Fruit fly (Drosophila melanogaster) ovary, adult (tissue): ENCODE results near the gene gny.

Experiments
- CG17801 ChIP-seq: fragments of 200-800 bp; optimal IDR thresholded peaks from 2 replicates; lab custom pipeline; 2019; ENCODE audit warnings: missing biosample characterization, mild to moderate bottlenecking, missing genetic modification characterization, moderate library complexity; ENCODE audit not compliant: partially characterized antibody

gny gene

DNA sequence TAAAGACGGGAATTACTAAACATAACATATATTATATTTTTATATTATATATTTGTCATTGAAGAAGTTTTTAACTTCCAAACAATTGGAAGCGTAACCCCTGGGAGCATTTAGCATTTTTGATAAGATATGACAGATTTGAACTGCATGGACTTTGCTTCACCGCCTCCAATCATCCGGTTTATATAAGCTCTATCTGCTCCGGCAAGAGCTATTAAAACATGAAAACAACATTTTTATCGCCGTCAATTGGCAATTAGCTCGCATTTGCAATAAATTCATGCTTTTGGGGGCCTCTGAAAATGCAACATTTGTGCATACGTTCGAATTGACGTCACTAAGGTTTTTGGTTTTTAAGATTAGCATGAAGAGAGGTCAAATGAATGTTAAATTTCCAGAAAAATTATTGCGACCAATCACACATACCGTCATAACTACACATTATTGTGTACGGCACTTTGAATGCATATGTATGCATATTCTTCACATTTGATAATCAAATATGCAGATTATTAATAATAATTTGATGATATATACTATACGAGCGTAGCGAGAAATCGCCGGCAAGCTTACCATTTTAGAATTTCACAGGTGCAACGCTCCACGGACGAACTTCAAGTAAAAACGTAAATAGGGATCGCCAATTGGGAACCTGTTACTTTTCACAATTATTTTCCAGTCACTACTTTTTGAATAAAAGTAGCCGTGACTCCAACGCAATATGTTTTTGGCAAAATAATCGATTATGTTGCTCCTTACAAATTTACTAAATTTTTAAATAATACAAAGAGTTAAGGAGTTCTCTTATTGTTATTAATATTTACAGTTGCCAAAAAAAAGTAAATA, 16.0 kb downstream of the gny start, which contains the start of gene Mdh1:
TSS of gene Mdh1 (minus strand) at position 691 of the 846 bp plus-strand sequence.
- TF ChIP-seq CG17801 (GFP tag; lab: Kevin White, UChicago), result no peak

DNA sequence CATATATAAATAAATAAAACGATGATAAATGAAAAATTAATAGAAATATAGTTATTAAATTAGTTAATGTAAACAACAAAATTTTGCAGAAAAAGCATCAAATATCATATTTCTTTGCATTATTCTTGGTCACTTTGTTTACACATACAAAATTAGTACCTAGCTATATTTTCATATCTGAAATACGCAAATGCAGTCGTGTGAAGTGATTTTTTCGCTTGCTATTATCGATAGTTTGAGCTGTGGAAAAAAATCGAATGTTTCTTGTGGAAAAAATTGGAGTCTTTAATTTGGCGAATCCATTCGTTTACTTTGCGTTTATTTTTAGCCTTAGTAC, 16.6 kb downstream of the gny start, which contains the start of gene Cnot4:
TSS of gene Cnot4 (plus strand) at position 229 of the 337 bp plus-strand sequence.
- TF ChIP-seq CG17801 (GFP tag; lab: Kevin White, UChicago), result peak; percentile 4

DNA sequence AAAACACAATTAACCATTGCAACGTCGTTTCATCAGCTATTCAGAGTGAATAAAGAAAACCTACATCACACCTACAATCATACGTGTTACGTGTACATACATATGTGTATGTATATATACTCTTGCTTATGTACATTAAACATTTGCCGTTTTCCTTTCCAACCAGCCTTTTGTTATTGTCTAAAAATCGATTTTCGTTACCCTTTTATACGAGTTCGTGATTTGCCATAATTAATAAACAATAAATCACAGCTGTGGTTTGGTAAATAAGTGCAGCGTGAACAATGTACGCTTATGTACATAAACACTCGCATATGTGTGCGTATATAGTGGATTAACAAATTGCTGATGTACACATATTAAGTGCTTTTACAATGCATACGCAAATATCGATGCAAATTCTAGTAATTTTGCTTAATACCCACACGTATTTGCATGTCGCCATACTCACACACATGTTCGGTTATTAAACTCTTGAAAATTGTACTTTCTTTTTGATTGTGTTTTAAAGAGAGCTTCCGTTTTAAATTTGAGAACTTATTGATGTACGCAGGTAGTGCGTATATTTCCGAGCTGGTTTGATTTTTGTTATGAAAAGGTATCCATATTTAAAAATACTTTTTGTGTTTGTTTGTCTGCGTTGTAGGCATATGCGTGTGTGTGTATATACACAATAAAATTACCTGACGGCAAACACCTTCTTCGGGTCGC, 17.1 kb downstream of the gny start:
- no peak for TF ChIP-seq CG17801 (GFP tag; lab: Kevin White, UChicago)

DNA sequence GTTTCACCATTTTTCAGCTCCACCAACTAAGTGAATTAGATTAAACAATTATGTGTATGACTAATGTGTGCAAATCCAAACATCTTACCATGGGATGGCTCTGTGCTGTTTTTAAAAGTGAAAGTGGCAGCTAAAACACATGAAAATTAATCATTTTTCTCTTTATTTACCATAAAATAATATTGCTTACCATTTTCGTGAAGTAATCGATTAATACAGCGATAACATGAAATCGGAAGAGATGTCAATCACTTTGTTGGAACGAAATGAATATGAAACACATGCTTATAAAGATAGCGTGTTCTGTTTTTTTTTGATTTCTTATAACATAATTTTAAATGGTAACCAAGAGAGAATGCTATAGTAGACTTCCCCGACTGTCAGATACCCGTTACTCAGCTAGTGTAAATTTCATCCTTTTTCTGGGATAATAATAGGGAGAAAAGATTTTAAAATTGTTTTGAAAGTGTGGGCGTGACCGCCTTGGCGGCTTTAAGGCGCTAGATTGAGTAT, 24.0 kb downstream of the gny start:
- TF ChIP-seq CG17801 (GFP tag; lab: Kevin White, UChicago), result no peak

DNA sequence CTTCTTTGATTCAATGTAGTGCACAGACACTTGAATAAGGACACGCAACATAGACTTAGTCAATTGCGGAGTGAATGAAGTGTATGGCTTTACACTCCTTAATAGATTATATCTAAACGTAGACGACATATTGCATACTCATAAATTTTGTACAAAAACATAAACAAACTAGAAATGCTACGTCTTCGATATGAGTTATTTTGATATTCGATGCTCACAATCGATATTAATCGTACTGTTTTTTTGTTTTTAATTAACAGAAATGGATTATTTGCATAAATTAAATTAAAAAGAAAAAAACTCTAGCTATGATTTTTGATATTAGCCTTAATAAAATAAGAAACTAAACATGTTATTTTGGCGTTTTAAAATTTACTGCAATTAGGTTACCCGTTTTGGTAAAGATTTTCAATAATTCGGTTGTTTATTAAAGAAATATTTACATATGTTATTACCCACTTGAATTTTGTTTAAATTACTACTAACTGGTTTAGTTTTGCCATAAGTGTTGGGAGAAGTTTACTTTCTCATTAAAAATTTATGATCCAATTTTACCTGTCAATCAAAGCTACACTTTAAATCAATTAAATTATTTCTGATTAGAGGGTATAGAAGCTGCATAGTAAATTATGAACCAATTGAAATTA, 25.2 kb downstream of the gny start, which contains the start of the genes CG17768, LSm-4 and Ir31a:
TSS of gene CG17768 (minus strand) at position 196 of the 647 bp plus-strand sequence.
TSS of gene LSm-4 (minus strand) at position 196 of the 647 bp plus-strand sequence.
TSS of gene Ir31a (plus strand) at position 558 of the 647 bp plus-strand sequence.
- TF ChIP-seq CG17801 (GFP tag; lab: Kevin White, UChicago), result no peak

DNA sequence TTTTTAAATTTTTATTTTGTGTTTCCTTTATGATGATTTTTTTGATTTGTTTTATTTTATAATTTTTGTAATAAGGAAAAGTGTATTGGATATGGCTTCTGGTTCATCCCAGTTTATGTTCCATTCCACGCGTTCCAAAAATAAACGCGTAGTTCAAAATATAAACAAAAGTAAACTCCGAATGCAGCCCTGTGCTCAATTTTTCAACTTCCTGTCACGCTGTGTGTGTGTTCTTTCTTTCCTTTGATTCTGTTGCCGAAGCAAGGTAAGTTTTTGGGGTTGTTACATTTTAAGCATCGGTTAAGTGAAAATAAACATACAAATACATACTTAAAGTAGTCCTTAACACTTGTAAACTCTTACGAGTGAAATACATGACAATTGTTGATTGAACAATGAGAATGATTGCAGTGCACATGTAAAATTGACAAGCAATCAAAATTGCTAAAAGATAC, 28.2 kb downstream of the gny start, which contains the start of the genes Ip259 and RpS27A:
TSS of gene Ip259 (plus strand) at position 231 of the 455 bp plus-strand sequence.
TSS of gene RpS27A (plus strand) at position 231 of the 455 bp plus-strand sequence.
- peak; percentile 83 for TF ChIP-seq CG17801 (GFP tag; lab: Kevin White, UChicago)

DNA sequence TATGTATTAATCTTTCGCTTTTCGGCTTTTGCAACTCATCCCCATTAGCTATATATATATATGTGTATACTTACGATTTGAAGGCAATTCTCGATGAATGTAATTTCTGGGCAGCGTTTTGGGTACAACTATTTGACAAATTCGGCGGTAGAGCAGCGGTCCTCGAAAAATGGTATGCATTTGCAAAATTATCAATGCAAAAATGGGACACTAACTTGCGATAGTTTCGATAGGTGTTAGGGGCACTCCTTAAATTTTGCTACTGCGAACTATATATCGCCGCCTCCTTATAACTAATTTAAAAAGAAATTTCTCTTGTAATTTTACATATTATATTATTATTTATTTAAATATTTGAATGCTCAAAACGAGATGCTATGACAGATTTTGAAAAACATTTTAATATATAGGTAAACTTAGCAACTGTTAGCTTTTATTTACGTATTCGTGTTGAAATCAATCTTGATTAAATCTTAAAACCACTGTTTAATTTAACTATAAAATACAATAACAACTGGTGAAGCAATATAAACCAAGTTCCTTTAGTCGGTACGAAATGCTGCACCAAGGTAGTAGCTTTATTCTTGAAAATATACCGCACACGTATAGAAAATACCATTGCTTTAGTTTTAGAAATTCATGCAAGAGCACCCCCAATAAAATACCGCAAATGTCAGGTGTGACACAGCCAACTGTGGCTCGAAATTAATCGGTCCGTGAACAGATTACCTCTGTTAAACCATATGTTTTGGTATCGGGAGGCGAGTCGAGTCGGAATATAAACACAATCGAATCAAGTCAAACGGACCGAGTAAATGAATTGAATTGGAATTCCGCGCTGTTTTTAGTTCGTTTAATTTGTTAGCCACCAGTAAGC, 33.6 kb downstream of the gny start, which contains the start of the genes CG5355 and Klp31E:
TSS of gene CG5355 (minus strand) at position 213 of the 877 bp plus-strand sequence.
TSS of gene Klp31E (plus strand) at position 767 of the 877 bp plus-strand sequence.
- TF ChIP-seq CG17801 (GFP tag; lab: Kevin White, UChicago), result no peak

DNA sequence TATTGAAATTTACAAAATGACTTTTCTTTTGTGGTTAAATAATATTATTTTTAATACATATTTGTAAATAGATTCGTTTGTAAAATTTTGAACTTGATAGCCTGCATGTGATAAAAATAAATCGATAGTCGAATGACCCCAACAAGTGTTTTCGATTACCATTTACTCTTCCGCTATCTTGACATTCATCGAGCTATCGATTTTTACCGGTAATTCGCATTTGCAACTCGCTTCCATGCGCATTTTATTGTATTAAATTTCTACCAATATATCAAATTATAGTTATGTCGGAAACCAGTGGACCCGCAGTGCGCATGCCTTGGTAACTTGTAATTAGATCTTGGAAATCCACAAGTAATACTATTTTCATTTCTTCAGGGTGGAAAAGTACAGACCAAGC, 39.1 kb downstream of the gny start, which contains the start of gene RfC3:
TSS of gene RfC3 (plus strand) at position 210 of the 400 bp plus-strand sequence.
- no peak for TF ChIP-seq CG17801 (GFP tag; lab: Kevin White, UChicago)

DNA sequence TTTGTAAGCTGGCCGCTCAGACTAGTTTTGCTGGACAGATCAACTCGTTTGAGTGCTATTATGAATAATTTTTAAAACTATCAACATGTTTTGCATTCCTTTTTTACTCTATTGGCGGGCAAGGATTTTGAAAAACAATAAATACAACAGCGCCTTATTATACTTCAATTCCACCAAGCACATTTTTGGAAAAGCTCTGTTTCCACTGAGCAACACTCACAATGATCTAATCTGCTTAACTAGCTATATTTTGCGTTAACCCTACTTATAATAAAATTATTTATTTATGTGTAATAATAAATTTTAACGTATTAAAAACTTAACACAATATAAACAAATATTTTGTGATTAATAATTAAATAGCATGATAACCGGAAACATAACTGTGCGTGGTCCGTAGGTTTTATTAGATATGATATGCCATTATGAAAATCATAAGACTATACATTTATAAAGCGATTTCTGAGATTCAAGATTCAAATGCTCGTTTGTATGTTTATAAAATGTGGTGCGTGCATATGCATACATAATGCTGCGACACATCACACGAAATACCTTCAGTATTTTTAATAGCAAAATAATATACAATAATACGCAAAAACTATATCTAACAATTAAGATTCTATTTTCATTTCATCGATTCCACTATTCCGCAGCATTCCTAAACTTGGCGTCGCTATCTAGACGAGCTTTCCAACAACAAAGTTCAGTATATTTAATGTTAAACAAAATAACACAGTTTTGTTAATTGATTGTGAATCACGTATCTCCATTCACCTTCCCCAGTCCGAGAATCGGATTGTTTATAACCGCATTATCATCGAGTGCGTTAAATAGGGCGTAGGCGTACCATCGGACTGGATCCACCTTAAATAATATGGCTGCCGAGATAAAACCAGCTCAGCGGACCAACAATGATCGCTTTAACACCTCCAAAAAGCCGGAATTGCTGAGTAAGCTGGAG, 43.0 kb downstream of the gny start, which contains the start of the genes pie and Wdfy2:
TSS of gene pie (minus strand) at position 138 of the 964 bp plus-strand sequence.
TSS of gene Wdfy2 (plus strand) at position 649 of the 964 bp plus-strand sequence.
- no peak for TF ChIP-seq CG17801 (GFP tag; lab: Kevin White, UChicago)

DNA sequence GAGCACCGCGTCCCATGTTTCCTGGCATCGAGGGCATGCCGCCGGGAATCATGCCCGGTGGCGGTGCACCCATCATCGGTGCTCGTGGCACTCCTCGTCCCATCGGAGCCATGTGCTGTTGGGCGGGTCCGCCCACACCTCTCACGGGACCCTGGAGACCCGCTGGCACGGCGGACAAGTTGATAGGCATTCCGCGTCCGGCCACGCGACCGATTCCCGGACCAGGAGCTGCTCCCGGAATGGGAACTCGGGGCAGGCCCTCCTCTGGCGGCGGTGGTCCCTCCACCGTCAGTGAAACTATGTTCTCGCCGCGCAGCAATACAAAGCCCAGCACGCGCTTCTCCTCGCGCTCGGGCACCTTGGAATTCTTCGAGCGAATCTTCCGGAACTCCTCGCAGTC, 45.7 kb downstream of the gny start:
- no peak for TF ChIP-seq CG17801 (GFP tag; lab: Kevin White, UChicago)

DNA sequence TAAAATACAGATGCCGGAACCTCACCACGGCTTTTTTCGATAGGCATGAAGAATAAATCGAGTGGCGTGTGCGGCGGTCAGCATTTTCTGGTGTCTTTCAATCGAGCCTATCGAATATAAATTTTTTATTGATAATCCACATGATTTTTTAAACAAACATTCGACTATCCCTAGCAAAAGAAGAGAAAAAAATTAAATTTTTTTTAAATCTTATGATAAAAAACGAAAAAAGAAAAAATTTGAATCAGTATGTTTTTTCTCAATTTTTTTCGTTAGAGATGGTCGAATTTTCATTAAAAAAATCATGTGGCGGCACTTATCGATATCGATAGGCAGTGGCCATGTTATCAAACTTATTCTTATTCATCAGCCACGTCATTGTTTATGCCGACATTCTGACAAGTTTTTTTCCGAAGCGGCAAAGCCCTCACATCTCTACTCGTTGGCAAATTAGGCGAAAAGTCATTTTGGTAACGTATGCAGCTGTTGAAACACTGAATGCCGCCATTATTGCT, 46.7 kb downstream of the gny start, which contains the start of the genes SmB and KdelR:
TSS of gene SmB (minus strand) at position 94 of the 515 bp plus-strand sequence.
TSS of gene KdelR (plus strand) at position 354 of the 515 bp plus-strand sequence.
- peak; percentile 79 for TF ChIP-seq CG17801 (GFP tag; lab: Kevin White, UChicago)
